Worm (Caenorhabditis elegans) whole organism, L4 larva: ENCODE data around the gene clec-1.

ENCODE experiments used
- fkh-10 ChIP-seq: fragments of 150-350 bp; optimal IDR thresholded peaks from 2 replicates; lab custom pipeline; 2014; ENCODE audit warnings: missing biosample characterization, missing genetic modification reagents, missing genetic modification characterization
- lin-39 ChIP-seq: fragments of 150-350 bp; optimal IDR thresholded peaks from 2 replicates; lab custom pipeline; 2014; ENCODE audit warnings: missing biosample characterization, missing genetic modification reagents, missing genetic modification characterization
- lir-3 ChIP-seq: sonication (generic microtip); optimal IDR thresholded peaks from 2 replicates; lab custom pipeline; 2016; ENCODE audit warnings: mild to moderate bottlenecking, missing genetic modification characterization, missing compliant biosample characterization
- madf-5 ChIP-seq, 2 experiments: fragments of 200-800 bp; sonication (Bioruptor generic); IDR thresholded peaks; 2 replicates each; pipeline ENCODE4 v1.3.6; 2022; ENCODE audit warnings: missing compliant biosample characterization in 2 of 2, missing genetic modification characterization in 2 of 2
- snpc-4 ChIP-seq: fragments of 150-350 bp; optimal IDR thresholded peaks from 2 replicates; lab custom pipeline; 2014; ENCODE audit warnings: missing biosample characterization, missing genetic modification characterization
- zfp-2 ChIP-seq: sonication (generic microtip); optimal IDR thresholded peaks from 2 replicates; lab custom pipeline; 2016; ENCODE audit warnings: mild to moderate bottlenecking, missing genetic modification characterization, missing compliant biosample characterization

DNA sequence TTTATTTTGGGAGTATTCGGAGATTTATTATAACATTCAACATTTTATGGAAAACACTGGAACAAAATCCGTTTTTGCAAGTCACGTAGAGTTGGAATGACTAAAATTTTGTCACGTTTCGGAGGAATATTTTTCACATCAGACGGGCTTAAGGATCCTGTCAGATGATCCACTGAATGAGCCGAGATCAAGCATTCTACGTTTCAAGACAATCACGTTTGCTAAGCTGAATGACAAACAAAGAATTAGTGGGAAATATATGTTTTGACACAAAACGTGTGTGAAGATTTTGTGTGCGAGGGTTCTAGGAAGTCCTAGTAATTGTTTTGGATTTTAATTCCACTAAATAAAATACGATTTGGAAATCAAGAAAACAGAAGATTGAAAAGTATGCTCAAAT, 39.5 kb downstream of the clec-1 start:
- TF ChIP-seq lir-3 (tag; lab: Kevin White, UChicago): no peak
- TF ChIP-seq zfp-2 (tag; lab: Kevin White, UChicago): no peak
- TF ChIP-seq fkh-10: no peak
- TF ChIP-seq snpc-4 (tag; lab: Kevin White, UChicago): no peak
- no peak for TF ChIP-seq lin-39 (tag; lab: Kevin White, UChicago)
- no peak for TF ChIP-seq madf-5 (GFP tag; IDR thresholded peaks at IDR 0.05; lab: Robert Waterston, UW)
